Worm (Caenorhabditis elegans) whole organism, late embryonic: ENCODE measurements around the gene atg-13.
A peak's percentile ranks its signal among the peaks of the same experiment; 100 is the strongest.

ENCODE experiments used
- C08G9.2 ChIP-seq: sonication (generic microtip); optimal IDR thresholded peaks from 2 replicates; lab custom pipeline; 2016; ENCODE audit warnings: mild to moderate bottlenecking, missing genetic modification characterization, moderate library complexity, missing compliant biosample characterization
- C38D4.7 ChIP-seq: fragments of 200-800 bp; sonication (Bioruptor generic); optimal IDR thresholded peaks from 2 replicates; lab custom pipeline; 2018; ENCODE audit warnings: mild to moderate bottlenecking, missing genetic modification characterization, moderate library complexity, missing compliant biosample characterization
- F13H6.1 ChIP-seq: sonication (generic microtip); optimal IDR thresholded peaks from 2 replicates; lab custom pipeline; 2016; ENCODE audit warnings: missing genetic modification characterization, missing compliant biosample characterization
- K02D7.2 ChIP-seq: sonication (generic microtip); optimal IDR thresholded peaks from 2 replicates; lab custom pipeline; 2017; ENCODE audit warnings: mild to moderate bottlenecking, missing genetic modification characterization, missing compliant biosample characterization
- Y22D7AL.16 ChIP-seq: sonication (generic microtip); optimal IDR thresholded peaks from 2 replicates; lab custom pipeline; 2016; ENCODE audit warnings: missing genetic modification characterization, missing compliant biosample characterization
- ahr-1 ChIP-seq: sonication (generic microtip); optimal IDR thresholded peaks from 2 replicates; lab custom pipeline; 2016; ENCODE audit warnings: missing genetic modification characterization, missing compliant biosample characterization
- ama-1 ChIP-seq: fragments of 150-350 bp; optimal IDR thresholded peaks from 2 replicates; lab custom pipeline; 2014
- ceh-14 ChIP-seq: sonication (generic microtip); optimal IDR thresholded peaks from 2 replicates; lab custom pipeline; 2016; ENCODE audit warnings: missing genotype, missing genetic modification characterization, missing compliant biosample characterization
- ceh-18 ChIP-seq: sonication (generic microtip); optimal IDR thresholded peaks from 2 replicates; lab custom pipeline; 2016; ENCODE audit warnings: missing genetic modification characterization, missing compliant biosample characterization
- ceh-19 ChIP-seq: fragments of 200-800 bp; sonication (Bioruptor generic); optimal IDR thresholded peaks from 2 replicates; lab custom pipeline; 2018; ENCODE audit warnings: mild to moderate bottlenecking, missing genetic modification characterization, missing compliant biosample characterization
- ceh-2 ChIP-seq: sonication (generic microtip); optimal IDR thresholded peaks from 2 replicates; lab custom pipeline; 2016; ENCODE audit warnings: missing genotype, missing genetic modification characterization, missing compliant biosample characterization
- ceh-31 ChIP-seq: sonication (generic microtip); optimal IDR thresholded peaks from 2 replicates; lab custom pipeline; 2016; ENCODE audit warnings: missing genetic modification characterization, missing compliant biosample characterization
- ceh-34 ChIP-seq: sonication (generic microtip); optimal IDR thresholded peaks from 2 replicates; lab custom pipeline; 2016; ENCODE audit warnings: mild to moderate bottlenecking, missing genetic modification characterization, missing compliant biosample characterization
- ceh-45 ChIP-seq: fragments of 200-800 bp; sonication (Bioruptor generic); IDR thresholded peaks from 2 replicates; pipeline ENCODE4 v1.3.6; 2022; ENCODE audit warnings: missing genetic modification reagents, missing genetic modification characterization, missing compliant biosample characterization
- ceh-6 ChIP-seq: fragments of 200-800 bp; sonication (Bioruptor generic); optimal IDR thresholded peaks from 2 replicates; lab custom pipeline; 2018; ENCODE audit warnings: mild to moderate bottlenecking, missing genetic modification characterization, missing compliant biosample characterization
- che-1 ChIP-seq: sonication (generic microtip); optimal IDR thresholded peaks from 2 replicates; lab custom pipeline; 2016; ENCODE audit warnings: mild to moderate bottlenecking, missing genetic modification characterization, missing compliant biosample characterization
- dmd-4 ChIP-seq: sonication (generic microtip); optimal IDR thresholded peaks from 2 replicates; lab custom pipeline; 2016; ENCODE audit warnings: borderline replicate concordance, missing genetic modification characterization, missing compliant biosample characterization
- elt-2 ChIP-seq: sonication (generic microtip); optimal IDR thresholded peaks from 2 replicates; lab custom pipeline; 2016; ENCODE audit warnings: missing genetic modification reagents, missing genetic modification characterization, missing compliant biosample characterization
- elt-4 ChIP-seq: sonication (generic microtip); optimal IDR thresholded peaks from 2 replicates; lab custom pipeline; 2016; ENCODE audit warnings: missing genetic modification characterization, missing compliant biosample characterization
- fax-1 ChIP-seq: sonication (generic microtip); optimal IDR thresholded peaks from 2 replicates; lab custom pipeline; 2016; ENCODE audit warnings: missing genotype, missing genetic modification characterization, missing compliant biosample characterization
- fkh-10 ChIP-seq: fragments of 150-350 bp; optimal IDR thresholded peaks from 2 replicates; lab custom pipeline; 2014; ENCODE audit warnings: missing biosample characterization, missing genetic modification reagents, missing genetic modification characterization
- hlh-15 ChIP-seq: sonication (generic microtip); optimal IDR thresholded peaks from 2 replicates; lab custom pipeline; 2016; ENCODE audit warnings: missing genetic modification characterization, missing compliant biosample characterization
- hlh-30 ChIP-seq: sonication (generic microtip); optimal IDR thresholded peaks from 2 replicates; lab custom pipeline; 2017; ENCODE audit warnings: antibody characterized with exemption, missing genetic modification characterization, missing compliant biosample characterization; ENCODE audit not compliant: insufficient read depth
- lim-6 ChIP-seq: sonication (generic microtip); optimal IDR thresholded peaks from 2 replicates; lab custom pipeline; 2016; ENCODE audit warnings: missing genetic modification characterization, missing compliant biosample characterization
- lin-11 ChIP-seq: fragments of 200-800 bp; sonication (Bioruptor generic); optimal IDR thresholded peaks from 2 replicates; lab custom pipeline; 2018; ENCODE audit warnings: mild to moderate bottlenecking, missing genetic modification characterization, missing compliant biosample characterization
- madf-2 ChIP-seq: sonication (generic microtip); optimal IDR thresholded peaks from 2 replicates; lab custom pipeline; 2017; ENCODE audit warnings: missing genetic modification characterization, missing compliant biosample characterization
- mec-3 ChIP-seq: sonication (generic microtip); optimal IDR thresholded peaks from 2 replicates; lab custom pipeline; 2016; ENCODE audit warnings: borderline replicate concordance, missing genetic modification characterization, missing compliant biosample characterization
- nfya-1 ChIP-seq: sonication (generic microtip); optimal IDR thresholded peaks from 2 replicates; lab custom pipeline; 2017; ENCODE audit warnings: missing genetic modification characterization, mild to moderate bottlenecking, missing compliant biosample characterization, antibody characterized with exemption, moderate library complexity
- odd-2 ChIP-seq: sonication (generic microtip); optimal IDR thresholded peaks from 2 replicates; lab custom pipeline; 2017; ENCODE audit warnings: antibody characterized with exemption, mild to moderate bottlenecking, missing genetic modification characterization, missing compliant biosample characterization
- pat-9 ChIP-seq: fragments of 200-800 bp; sonication (Bioruptor generic); optimal IDR thresholded peaks from 2 replicates; lab custom pipeline; 2018; ENCODE audit warnings: mild to moderate bottlenecking, missing genetic modification characterization, moderate library complexity, missing compliant biosample characterization
- pax-1 ChIP-seq: fragments of 150-350 bp; optimal IDR thresholded peaks from 2 replicates; lab custom pipeline; 2014; ENCODE audit warnings: missing biosample characterization, missing genetic modification characterization
- pros-1 ChIP-seq: fragments of 150-350 bp; optimal IDR thresholded peaks from 2 replicates; lab custom pipeline; 2014; ENCODE audit warnings: missing biosample characterization, missing genetic modification reagents, missing genetic modification characterization
- ref-2 ChIP-seq: sonication (generic microtip); optimal IDR thresholded peaks from 2 replicates; lab custom pipeline; 2016; ENCODE audit warnings: missing genetic modification characterization, missing compliant biosample characterization
- rnt-1 ChIP-seq: sonication (generic microtip); optimal IDR thresholded peaks from 2 replicates; lab custom pipeline; 2016; ENCODE audit warnings: missing genetic modification characterization, missing compliant biosample characterization
- sdc-2 ChIP-seq: sonication (generic microtip); optimal IDR thresholded peaks from 2 replicates; lab custom pipeline; 2016; ENCODE audit warnings: missing genotype, missing genetic modification characterization, missing compliant biosample characterization
- sox-2 ChIP-seq: fragments of 200-800 bp; sonication (Bioruptor generic); IDR thresholded peaks from 2 replicates; pipeline ENCODE4 v1.3.6; 2022; ENCODE audit warnings: missing genetic modification reagents, missing genetic modification characterization, missing compliant biosample characterization
- sox-4 ChIP-seq: sonication (generic microtip); optimal IDR thresholded peaks from 2 replicates; lab custom pipeline; 2017; ENCODE audit warnings: mild to moderate bottlenecking, missing genetic modification characterization, inconsistent platforms, missing compliant biosample characterization
- syd-9 ChIP-seq: sonication (generic microtip); optimal IDR thresholded peaks from 2 replicates; lab custom pipeline; 2016; ENCODE audit warnings: mild to moderate bottlenecking, missing genetic modification characterization, moderate library complexity, missing compliant biosample characterization
- tbx-2 ChIP-seq: sonication (generic microtip); optimal IDR thresholded peaks from 2 replicates; lab custom pipeline; 2016; ENCODE audit warnings: missing genetic modification characterization, missing compliant biosample characterization
- tbx-7 ChIP-seq: sonication (generic microtip); optimal IDR thresholded peaks from 2 replicates; lab custom pipeline; 2016; ENCODE audit warnings: missing genotype, missing genetic modification characterization, missing compliant biosample characterization
- ttx-3 ChIP-seq: sonication (generic microtip); optimal IDR thresholded peaks from 2 replicates; lab custom pipeline; 2016; ENCODE audit warnings: missing genetic modification reagents, missing genetic modification characterization, missing compliant biosample characterization
- unc-3 ChIP-seq, 2 experiments: fragments of 200-800 bp in 1 of 2; sonication (Bioruptor generic) in 1 of 2; sonication (generic microtip) in 1 of 2; conservative IDR thresholded peaks in 1 of 2; optimal IDR thresholded peaks in 1 of 2; 2 replicates each; pipeline versions ENCODE4 v1.3.6 to Lab custom; 2016 to 2022; ENCODE audit warnings: missing compliant biosample characterization in 2 of 2, missing genetic modification characterization in 2 of 2, missing genetic modification reagents in 1 of 2
- unc-42 ChIP-seq: sonication (generic microtip); optimal IDR thresholded peaks from 2 replicates; lab custom pipeline; 2016; ENCODE audit warnings: missing genotype, missing genetic modification characterization, missing compliant biosample characterization
- unc-86 ChIP-seq: sonication (generic microtip); optimal IDR thresholded peaks from 2 replicates; lab custom pipeline; 2016; ENCODE audit warnings: missing genetic modification characterization, missing compliant biosample characterization

atg-13 gene

ce11 chrIII:8130177-8130902 is 27.6 kb downstream of the atg-13 start, which contains the start of the genes rpl-21 and C14B9.10 (continued):
- no peak for TF ChIP-seq ama-1 (lab: Kevin White, UChicago)
- no peak for TF ChIP-seq unc-3 (GFP tag; conservative IDR thresholded peaks at IDR 0.05; lab: Robert Waterston, UW)
- no peak for TF ChIP-seq unc-3 (tag; optimal IDR thresholded peaks at IDR 0.05; lab: Kevin White, UChicago)
- no peak for TF ChIP-seq sox-4 (tag; lab: Kevin White, UChicago)
- TF ChIP-seq pax-1 (tag; lab: Kevin White, UChicago), result no peak
- TF ChIP-seq ceh-45, result no peak
- no peak for TF ChIP-seq mec-3 (tag; lab: Kevin White, UChicago)
- no peak for TF ChIP-seq K02D7.2 (tag; lab: Kevin White, UChicago)
- TF ChIP-seq ceh-2 (tag; lab: Kevin White, UChicago), result no peak
- no peak for TF ChIP-seq lim-6 (tag; lab: Kevin White, UChicago)
- TF ChIP-seq F13H6.1 (tag; lab: Kevin White, UChicago), result no peak
- no peak for TF ChIP-seq odd-2 (tag; lab: Kevin White, UChicago)
- TF ChIP-seq pros-1 (tag; lab: Kevin White, UChicago), result no peak
- no peak for TF ChIP-seq hlh-15 (tag; lab: Kevin White, UChicago)
- TF ChIP-seq pat-9, result no peak
- no peak for TF ChIP-seq madf-2
- no peak for TF ChIP-seq C08G9.2 (tag; lab: Kevin White, UChicago)
- TF ChIP-seq C38D4.7 (GFP tag; lab: Kevin White, UChicago), result no peak
- no peak for TF ChIP-seq sdc-2 (tag; lab: Kevin White, UChicago)
- no peak for TF ChIP-seq fkh-10 (GFP tag; lab: Kevin White, UChicago)
- TF ChIP-seq dmd-4 (tag; lab: Kevin White, UChicago), result no peak
- peak; percentile 92 for TF ChIP-seq nfya-1 (tag; lab: Kevin White, UChicago)
- no peak for TF ChIP-seq ttx-3 (tag; lab: Kevin White, UChicago)
- TF ChIP-seq ahr-1 (tag; lab: Kevin White, UChicago), result no peak
- TF ChIP-seq che-1 (tag; lab: Kevin White, UChicago), result no peak
- TF ChIP-seq, all 69 proteins: peak for 9

ce11 chrIII:8129195-8129594 is 28.8 kb downstream of the atg-13 start:
- TF ChIP-seq sox-2 (GFP tag; lab: Robert Waterston, UW), result no peak
- no peak for TF ChIP-seq ttx-3 (tag; lab: Kevin White, UChicago)
- no peak for TF ChIP-seq elt-4 (tag; lab: Kevin White, UChicago)
- TF ChIP-seq ceh-14 (tag; lab: Kevin White, UChicago), result no peak
- no peak for TF ChIP-seq fax-1 (tag; lab: Kevin White, UChicago)

ce11 chrIII:8126978-8127377 is 31.0 kb downstream of the atg-13 start:
- peak; percentile 37 for TF ChIP-seq sdc-2 (tag; lab: Kevin White, UChicago)
- TF ChIP-seq C38D4.7 (GFP tag; lab: Kevin White, UChicago), result no peak
- TF ChIP-seq unc-42 (tag; lab: Kevin White, UChicago), result peak; percentile 32
- TF ChIP-seq rnt-1 (tag; lab: Kevin White, UChicago), result peak; percentile 9
- peak; percentile 1 for TF ChIP-seq elt-2 (tag; lab: Kevin White, UChicago)
- peak; percentile 23 for TF ChIP-seq tbx-2
- peak; percentile 22 for TF ChIP-seq hlh-30
- no peak for TF ChIP-seq pros-1 (tag; lab: Kevin White, UChicago)
- TF ChIP-seq syd-9 (tag; lab: Kevin White, UChicago), result peak; percentile 57
- TF ChIP-seq ceh-34 (tag; lab: Kevin White, UChicago), result peak; percentile 38
- peak; percentile 15 for TF ChIP-seq nfya-1 (tag; lab: Kevin White, UChicago)
- TF ChIP-seq unc-86, result no peak
- no peak for TF ChIP-seq tbx-7
- no peak for TF ChIP-seq ceh-19
- peak; percentile 21 for TF ChIP-seq ceh-18
- no peak for TF ChIP-seq dmd-4 (tag; lab: Kevin White, UChicago)
- TF ChIP-seq ceh-6 (GFP tag; lab: Kevin White, UChicago), result no peak
- TF ChIP-seq unc-3 (GFP tag; conservative IDR thresholded peaks at IDR 0.05; lab: Robert Waterston, UW), result no peak
- no peak for TF ChIP-seq unc-3 (tag; optimal IDR thresholded peaks at IDR 0.05; lab: Kevin White, UChicago)
- peak; percentile 65 for TF ChIP-seq ceh-31
- TF ChIP-seq ref-2 (tag; lab: Kevin White, UChicago), result peak; percentile 34
- TF ChIP-seq ceh-2 (tag; lab: Kevin White, UChicago), result peak; percentile 28
- peak; percentile 29 for TF ChIP-seq ceh-14 (tag; lab: Kevin White, UChicago)
- TF ChIP-seq lin-11 (tag; lab: Kevin White, UChicago), result no peak
- no peak for TF ChIP-seq Y22D7AL.16
